Fruit fly (Drosophila melanogaster) whole organism, embryonic: ENCODE data around the gene DZIP1.
A peak's percentile ranks its signal among the peaks of the same experiment; 100 is the strongest.

Experiments
- Atf6 ChIP-seq: fragments of 200-800 bp; sonication (Bioruptor generic); IDR thresholded peaks from 2 replicates; pipeline ENCODE4 v1.3.6; 2022; ENCODE audit warnings: missing biosample characterization, missing genetic modification characterization
- CG10209 ChIP-seq: fragments of 200-800 bp; sonication (Bioruptor generic); optimal IDR thresholded peaks from 3 replicates; lab custom pipeline; 2017; ENCODE audit warnings: missing biosample characterization, mild to moderate bottlenecking, missing genetic modification characterization, missing genetic modification reagents
- CG11504 ChIP-seq: fragments of 200-800 bp; sonication (Bioruptor generic); optimal IDR thresholded peaks from 3 replicates; lab custom pipeline; 2019; ENCODE audit warnings: missing biosample characterization, mild to moderate bottlenecking, missing genetic modification characterization, moderate library complexity
- CG12299 ChIP-seq: fragments of 200-800 bp; sonication (Bioruptor generic); optimal IDR thresholded peaks from 2 replicates; lab custom pipeline; 2018; ENCODE audit warnings: missing biosample characterization, mild to moderate bottlenecking, missing genetic modification characterization
- CG12942 ChIP-seq: fragments of 200-800 bp; sonication (Bioruptor generic); optimal IDR thresholded peaks from 3 replicates; lab custom pipeline; 2016; ENCODE audit warnings: missing biosample characterization, missing genetic modification characterization
- CG13624 ChIP-seq: fragments of 200-800 bp; sonication (Bioruptor generic); optimal IDR thresholded peaks from 2 replicates; lab custom pipeline; 2016; ENCODE audit warnings: missing biosample characterization, missing genetic modification characterization
- CG13775 ChIP-seq: fragments of 200-800 bp; sonication (Bioruptor generic); optimal IDR thresholded peaks from 3 replicates; lab custom pipeline; 2017; ENCODE audit warnings: missing biosample characterization, mild to moderate bottlenecking, missing genetic modification characterization
- CG16779 ChIP-seq: fragments of 200-800 bp; sonication (Bioruptor generic); IDR thresholded peaks from 2 replicates; pipeline ENCODE4 v1.3.6; 2022; ENCODE audit warnings: missing biosample characterization, missing genetic modification characterization
- CG18764 ChIP-seq: fragments of 200-800 bp; sonication (Bioruptor generic); optimal IDR thresholded peaks from 3 replicates; lab custom pipeline; 2016; ENCODE audit warnings: missing biosample characterization, missing genetic modification characterization
- CG3281 ChIP-seq: fragments of 200-800 bp; sonication (Bioruptor generic); optimal IDR thresholded peaks from 3 replicates; lab custom pipeline; 2017; ENCODE audit warnings: missing biosample characterization, mild to moderate bottlenecking, missing genetic modification characterization
- CG34422 ChIP-seq: fragments of 200-800 bp; sonication (Bioruptor generic); IDR thresholded peaks from 3 replicates; pipeline ENCODE4 v1.3.6; 2022; ENCODE audit warnings: missing biosample characterization, missing genetic modification characterization
- CG6689 ChIP-seq: fragments of 200-800 bp; sonication (Bioruptor generic); IDR thresholded peaks from 2 replicates; pipeline ENCODE4 v1.3.6; 2022; ENCODE audit warnings: missing biosample characterization, missing genetic modification characterization
- CG6813 ChIP-seq: fragments of 200-800 bp; sonication (Bioruptor generic); optimal IDR thresholded peaks from 2 replicates; lab custom pipeline; 2017; ENCODE audit warnings: missing biosample characterization, missing genetic modification characterization, mild to moderate bottlenecking, moderate library complexity, missing genetic modification reagents
- CG7745 ChIP-seq: fragments of 200-800 bp; sonication (Bioruptor generic); optimal IDR thresholded peaks from 2 replicates; lab custom pipeline; 2018; ENCODE audit warnings: missing biosample characterization, mild to moderate bottlenecking, missing genetic modification characterization, moderate library complexity
- CG7987 ChIP-seq: fragments of 200-800 bp; sonication (Bioruptor generic); optimal IDR thresholded peaks from 2 replicates; lab custom pipeline; 2018; ENCODE audit warnings: missing biosample characterization, mild to moderate bottlenecking, missing genetic modification characterization, moderate library complexity
- CG9876 ChIP-seq: fragments of 200-800 bp; sonication (Bioruptor generic); optimal IDR thresholded peaks from 2 replicates; lab custom pipeline; 2016; ENCODE audit warnings: missing biosample characterization, missing genetic modification characterization
- CG9932 ChIP-seq: fragments of 200-800 bp; sonication (Bioruptor generic); IDR thresholded peaks from 2 replicates; pipeline ENCODE4 v1.3.6; 2022; ENCODE audit warnings: missing biosample characterization, missing genetic modification characterization
- CTCF ChIP-seq: fragments of 200-800 bp; sonication (Bioruptor generic); optimal IDR thresholded peaks from 2 replicates; lab custom pipeline; 2017; ENCODE audit warnings: missing biosample characterization, mild to moderate bottlenecking, missing genetic modification characterization, moderate library complexity
- CoRest ChIP-seq: fragments of 200-800 bp; sonication (Bioruptor generic); optimal IDR thresholded peaks from 3 replicates; lab custom pipeline; 2018; ENCODE audit warnings: missing biosample characterization, mild to moderate bottlenecking, missing genetic modification characterization, moderate library complexity
- Dp ChIP-seq: fragments of 200-800 bp; sonication (Bioruptor generic); optimal IDR thresholded peaks from 2 replicates; lab custom pipeline; 2018; ENCODE audit warnings: missing biosample characterization, mild to moderate bottlenecking, missing genetic modification characterization, moderate library complexity
- E2f1 ChIP-seq: fragments of 200-800 bp; sonication (Bioruptor generic); IDR thresholded peaks from 2 replicates; pipeline ENCODE4 v1.3.6; 2022; ENCODE audit warnings: missing biosample characterization, missing genetic modification characterization
- Gug ChIP-seq: fragments of 200-800 bp; sonication (Bioruptor generic); IDR thresholded peaks from 4 replicates; pipeline ENCODE4 v1.3.6; 2022; ENCODE audit warnings: missing biosample characterization, missing genetic modification characterization
- HHEX ChIP-seq: fragments of 200-800 bp; sonication (Bioruptor generic); optimal IDR thresholded peaks from 3 replicates; lab custom pipeline; 2017; ENCODE audit warnings: missing biosample characterization, mild to moderate bottlenecking, missing genetic modification characterization, missing genetic modification reagents
- Hand ChIP-seq: fragments of 200-800 bp; sonication (Bioruptor generic); optimal IDR thresholded peaks from 2 replicates; lab custom pipeline; 2017; ENCODE audit warnings: mild to moderate bottlenecking, missing biosample characterization, missing genetic modification reagents, missing genetic modification characterization
- NFAT ChIP-seq: fragments of 200-800 bp; sonication (Bioruptor generic); IDR thresholded peaks from 2 replicates; pipeline ENCODE4 v1.3.6; 2022; ENCODE audit warnings: missing biosample characterization, missing genetic modification characterization
- Oli ChIP-seq: fragments of 200-800 bp; sonication (Bioruptor generic); optimal IDR thresholded peaks from 2 replicates; lab custom pipeline; 2018; ENCODE audit warnings: missing biosample characterization, mild to moderate bottlenecking, missing genetic modification characterization, moderate library complexity
- Opbp ChIP-seq: fragments of 200-800 bp; sonication (Bioruptor generic); IDR thresholded peaks from 3 replicates; pipeline ENCODE4 v1.3.6; 2022; ENCODE audit warnings: missing biosample characterization, missing genetic modification characterization; ENCODE audit not compliant: partially characterized antibody
- bcd ChIP-seq: fragments of 200-800 bp; sonication (Bioruptor generic); optimal IDR thresholded peaks from 2 replicates; lab custom pipeline; 2017; ENCODE audit warnings: missing biosample characterization, mild to moderate bottlenecking, missing genetic modification characterization
- cas ChIP-seq: fragments of 200-800 bp; sonication (Bioruptor generic); IDR thresholded peaks from 2 replicates; pipeline ENCODE4 v1.3.6; 2022; ENCODE audit warnings: missing biosample characterization, missing genetic modification characterization
- caup ChIP-seq: fragments of 200-800 bp; sonication (Bioruptor generic); optimal IDR thresholded peaks from 3 replicates; lab custom pipeline; 2017; ENCODE audit warnings: missing biosample characterization, mild to moderate bottlenecking, missing genetic modification characterization, moderate library complexity; ENCODE audit not compliant: severe bottlenecking
- ci ChIP-seq: fragments of 200-800 bp; sonication (Bioruptor generic); IDR thresholded peaks from 3 replicates; pipeline ENCODE4 v1.3.6; 2022; ENCODE audit warnings: missing biosample characterization, missing genetic modification characterization
- crp ChIP-seq, 2 experiments: fragments of 200-800 bp; sonication (Bioruptor generic); optimal IDR thresholded peaks; 2 replicates in 1 of 2; 3 replicates in 1 of 2; lab custom pipeline; 2017; ENCODE audit warnings: missing biosample characterization in 2 of 2, missing genetic modification characterization in 2 of 2, mild to moderate bottlenecking in 1 of 2, moderate library complexity in 1 of 2
- dmrt99B ChIP-seq: fragments of 200-800 bp; sonication (Bioruptor generic); optimal IDR thresholded peaks from 2 replicates; lab custom pipeline; 2018; ENCODE audit warnings: missing biosample characterization, mild to moderate bottlenecking, missing genetic modification characterization, moderate library complexity
- dpn ChIP-seq, 2 experiments: fragments of 200-800 bp; sonication (Bioruptor generic); optimal IDR thresholded peaks; 3 replicates each; lab custom pipeline; 2016; ENCODE audit warnings: missing biosample characterization in 2 of 2, missing genetic modification characterization in 2 of 2
- en ChIP-seq: fragments of 200-800 bp; sonication (Bioruptor generic); optimal IDR thresholded peaks from 2 replicates; lab custom pipeline; 2016; ENCODE audit warnings: missing biosample characterization, missing genetic modification characterization
- fd3F ChIP-seq: fragments of 200-800 bp; sonication (Bioruptor generic); optimal IDR thresholded peaks from 2 replicates; lab custom pipeline; 2018; ENCODE audit warnings: missing biosample characterization, mild to moderate bottlenecking, missing genetic modification characterization, moderate library complexity
- ftz-f1 ChIP-seq: fragments of 200-800 bp; sonication (Bioruptor generic); optimal IDR thresholded peaks from 2 replicates; lab custom pipeline; 2016; ENCODE audit warnings: missing biosample characterization, missing genetic modification characterization
- her ChIP-seq: fragments of 200-800 bp; sonication (Bioruptor generic); optimal IDR thresholded peaks from 2 replicates; lab custom pipeline; 2016; ENCODE audit warnings: missing biosample characterization, missing genetic modification characterization
- kay ChIP-seq: fragments of 200-800 bp; sonication (Bioruptor generic); optimal IDR thresholded peaks from 2 replicates; lab custom pipeline; 2016; ENCODE audit warnings: missing biosample characterization, missing genetic modification characterization
- ken ChIP-seq: fragments of 200-800 bp; sonication (Bioruptor generic); IDR thresholded peaks from 3 replicates; pipeline ENCODE4 v1.3.6; 2022; ENCODE audit warnings: missing biosample characterization, missing genetic modification characterization
- knrl ChIP-seq: fragments of 200-800 bp; sonication (Bioruptor generic); IDR thresholded peaks from 3 replicates; pipeline ENCODE4 v1.3.6; 2022; ENCODE audit warnings: missing biosample characterization, missing genetic modification characterization; ENCODE audit not compliant: partially characterized antibody
- phol ChIP-seq: fragments of 200-800 bp; sonication (Bioruptor generic); optimal IDR thresholded peaks from 3 replicates; lab custom pipeline; 2018; ENCODE audit warnings: missing biosample characterization, mild to moderate bottlenecking, missing genetic modification characterization, moderate library complexity
- ro ChIP-seq: fragments of 200-800 bp; sonication (Bioruptor generic); IDR thresholded peaks from 2 replicates; pipeline ENCODE4 v1.3.6; 2022; ENCODE audit warnings: missing biosample characterization, missing genetic modification characterization
- scrt ChIP-seq: fragments of 200-800 bp; sonication (Bioruptor generic); optimal IDR thresholded peaks from 2 replicates; lab custom pipeline; 2018; ENCODE audit warnings: missing biosample characterization, mild to moderate bottlenecking, missing genetic modification characterization, moderate library complexity
- sens ChIP-seq: fragments of 200-800 bp; sonication (Bioruptor generic); peaks from one replicate; lab custom pipeline; 2016; ENCODE audit warnings: missing biosample characterization, missing genetic modification characterization
- sens-2 ChIP-seq: fragments of 200-800 bp; sonication (Bioruptor generic); IDR thresholded peaks from 2 replicates; pipeline ENCODE4 v1.3.6; 2022; ENCODE audit warnings: missing biosample characterization, missing genetic modification characterization
- sr ChIP-seq: fragments of 200-800 bp; sonication (Bioruptor generic); IDR thresholded peaks from 3 replicates; pipeline ENCODE4 v1.3.6; 2022; ENCODE audit warnings: missing biosample characterization, missing genetic modification characterization
- tap ChIP-seq: fragments of 200-800 bp; optimal IDR thresholded peaks from 3 replicates; lab custom pipeline; 2019; ENCODE audit warnings: missing biosample characterization, mild to moderate bottlenecking, missing genetic modification characterization, moderate library complexity
- tgo ChIP-seq: fragments of 200-800 bp; sonication (Bioruptor generic); IDR thresholded peaks from 3 replicates; pipeline ENCODE4 v1.3.6; 2022; ENCODE audit warnings: missing biosample characterization, missing genetic modification characterization
- tio ChIP-seq: fragments of 200-800 bp; sonication (Bioruptor generic); optimal IDR thresholded peaks from 2 replicates; lab custom pipeline; 2017; ENCODE audit warnings: missing biosample characterization, missing genetic modification characterization, inconsistent platforms
- trem ChIP-seq: fragments of 200-800 bp; optimal IDR thresholded peaks from 3 replicates; lab custom pipeline; 2019; ENCODE audit warnings: missing biosample characterization, mild to moderate bottlenecking, missing genetic modification characterization, moderate library complexity

Gene DZIP1

dm6 chr3R:24544388-24544787 is 29.3 kb downstream of the DZIP1 start, which contains the start of gene Esyt2 (continued):
- TF ChIP-seq E2f1 (peak; percentile 86), bcd (GFP tag; lab: Kevin White, UChicago) (peak; percentile 53), her (GFP tag; lab: Kevin White, UChicago) (no peak), phol (tag; lab: Kevin White, UChicago) (peak; percentile 13), cas (GFP tag; lab: Robert Waterston, UW) (peak; percentile 46; the same call in 1 of the 2 replicates), scrt (GFP tag; lab: Kevin White, UChicago) (peak; percentile 93), sens-2 (GFP tag; lab: Robert Waterston, UW) (no peak), CTCF (GFP tag; lab: Kevin White, UChicago) (no peak), CG12299 (tag; lab: Kevin White, UChicago) (peak; percentile 14), ci (GFP tag; lab: Robert Waterston, UW) (peak; percentile 52; the same call in 2 of the 3 replicates), CG11504 (no peak), CG18764 (no peak), CG3281 (peak; percentile 54), Oli (tag; lab: Kevin White, UChicago) (no peak), CG13624 (no peak), fd3F (GFP tag; lab: Kevin White, UChicago) (peak; percentile 4), dpn (GFP tag; optimal IDR thresholded peaks at IDR 0.05; lab: Kevin White, UChicago) (peak in 1 of 2 experiments; percentile 12), CG9876 (GFP tag; lab: Kevin White, UChicago) (no peak), knrl (no peak), en (GFP tag; lab: Kevin White, UChicago) (no peak), CG9932 (peak; percentile 78), CG16779 (GFP tag; lab: Robert Waterston, UW) (0 out of 2 replicates have a peak, but pooled peaks have one; percentile 7), ftz-f1 (GFP tag; lab: Kevin White, UChicago) (peak; percentile 42), ken (GFP tag; lab: Robert Waterston, UW) (no peak), CG6689 (GFP tag; lab: Robert Waterston, UW) (peak; percentile 39; the same call in 1 of the 2 replicates), Gug (GFP tag; lab: Robert Waterston, UW) (peak; percentile 66; the same call in 2 of the 4 replicates), kay (GFP tag; lab: Kevin White, UChicago) (no peak), CG10209 (GFP tag; lab: Kevin White, UChicago) (peak; percentile 58), CG6813 (GFP tag; lab: Kevin White, UChicago) (peak; percentile 62), tio (GFP tag; lab: Kevin White, UChicago) (peak; percentile 20), crp (GFP tag; optimal IDR thresholded peaks at IDR 0.05; lab: Kevin White, UChicago) (no peak), tap (peak; percentile 12), caup (GFP tag; lab: Kevin White, UChicago) (peak; percentile 16), tgo (GFP tag; lab: Robert Waterston, UW) (peak; percentile 58; the same call in 2 of the 3 replicates), sr (GFP tag; lab: Robert Waterston, UW) (no peak), Dp (GFP tag; lab: Kevin White, UChicago) (peak; percentile 56), trem (tag; lab: Kevin White, UChicago) (no peak), ro (peak; percentile 22; the same call in 1 of the 2 replicates), CG7745 (tag; lab: Kevin White, UChicago) (no peak), sens (GFP tag; lab: Kevin White, UChicago) (peak; percentile 38), HHEX (GFP tag; lab: Kevin White, UChicago) (peak; percentile 55), Atf6 (GFP tag; lab: Robert Waterston, UW) (peak; percentile 38; the same call in 1 of the 2 replicates), dmrt99B (tag; lab: Kevin White, UChicago) (peak; percentile 42), Hand (GFP tag; lab: Kevin White, UChicago) (peak; percentile 8), CG7987 (peak; percentile 17), CoRest (tag; lab: Kevin White, UChicago) (peak; percentile 0), CG12942 (GFP tag; lab: Kevin White, UChicago) (peak; percentile 11), Opbp (GFP tag; lab: Robert Waterston, UW) (no peak), CG34422 (GFP tag; lab: Robert Waterston, UW) (peak; percentile 64; the same call in 1 of the 3 replicates), CG13775 (GFP tag; lab: Kevin White, UChicago) (peak; percentile 20), NFAT (GFP tag; lab: Robert Waterston, UW) (peak; percentile 61)
